Worm (Caenorhabditis elegans) whole organism, young adult: ENCODE measurements around the gene mtx-2.

ENCODE experiments used
- F33H1.4 ChIP-seq: fragments of 200-800 bp; sonication (Bioruptor generic); IDR thresholded peaks from 2 replicates; pipeline ENCODE4 v1.3.6; 2022; ENCODE audit warnings: missing genetic modification reagents, missing genetic modification characterization, missing compliant biosample characterization
- Y53G8AR.9 ChIP-seq: fragments of 200-800 bp; sonication (Bioruptor generic); conservative IDR thresholded peaks from 2 replicates; pipeline ENCODE4 v1.3.6; 2022; ENCODE audit warnings: missing genetic modification reagents, missing genetic modification characterization, missing compliant biosample characterization
- attf-5 ChIP-seq: fragments of 200-800 bp; sonication (Bioruptor generic); optimal IDR thresholded peaks from 2 replicates; lab custom pipeline; 2018; ENCODE audit warnings: mild to moderate bottlenecking, missing genetic modification characterization, missing compliant biosample characterization
- ceh-100 ChIP-seq: fragments of 200-800 bp; sonication (Bioruptor generic); IDR thresholded peaks from 2 replicates; pipeline ENCODE4 v1.3.6; 2022; ENCODE audit warnings: missing genetic modification reagents, missing genetic modification characterization, missing compliant biosample characterization
- efl-1 ChIP-seq: fragments of 150-350 bp; optimal IDR thresholded peaks from 2 replicates; lab custom pipeline; 2014; ENCODE audit warnings: missing biosample characterization, missing genetic modification reagents, missing genetic modification characterization
- him-1 ChIP-seq: sonication (generic microtip); optimal IDR thresholded peaks from 2 replicates; lab custom pipeline; 2016; ENCODE audit warnings: missing genotype, missing genetic modification reagents, missing genetic modification characterization, missing compliant biosample characterization
- hmg-20 ChIP-seq: fragments of 200-800 bp; sonication (Bioruptor generic); IDR thresholded peaks from 2 replicates; pipeline ENCODE4 v1.3.6; 2022; ENCODE audit warnings: missing genetic modification reagents, missing genetic modification characterization, missing compliant biosample characterization
- mxl-1 ChIP-seq: sonication (generic microtip); optimal IDR thresholded peaks from 2 replicates; lab custom pipeline; 2016; ENCODE audit warnings: missing genetic modification characterization, missing compliant biosample characterization
- nhr-90 ChIP-seq: sonication (generic microtip); optimal IDR thresholded peaks from 2 replicates; lab custom pipeline; 2016; ENCODE audit warnings: missing genotype, mild to moderate bottlenecking, missing genetic modification characterization, missing compliant biosample characterization
- snpc-1.1 ChIP-seq: sonication (generic microtip); optimal IDR thresholded peaks from 2 replicates; lab custom pipeline; 2017; ENCODE audit warnings: missing genetic modification characterization, mild to moderate bottlenecking, missing compliant biosample characterization, antibody characterized with exemption, moderate library complexity, missing genotype, missing genetic modification reagents; ENCODE audit not compliant: insufficient read depth
- unc-62 ChIP-seq: fragments of 150-350 bp; optimal IDR thresholded peaks from 2 replicates; lab custom pipeline; 2014; ENCODE audit warnings: missing biosample characterization, missing genetic modification reagents, missing genetic modification characterization

DNA sequence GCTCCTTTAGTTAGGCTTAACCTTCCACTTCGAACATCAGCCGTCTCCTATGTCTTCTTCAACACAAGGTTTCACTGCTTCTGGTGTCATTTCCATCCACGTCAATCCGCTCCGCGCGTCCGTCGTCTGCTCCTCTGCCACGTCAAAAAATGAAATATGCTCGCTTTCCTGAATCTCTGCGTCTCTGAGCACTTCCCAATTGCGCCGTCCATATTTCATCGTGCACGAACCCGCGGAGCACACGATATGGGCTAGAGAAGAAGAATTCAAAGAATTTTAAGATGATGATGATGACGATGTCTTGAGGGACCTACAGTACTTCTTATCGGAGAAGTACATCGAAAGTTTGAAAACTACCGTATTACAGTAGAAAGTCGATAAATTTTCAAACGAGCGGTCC, 29.6 kb upstream of the mtx-2 start:
- no peak for TF ChIP-seq Y53G8AR.9 (GFP tag; lab: Robert Waterston, UW)
- TF ChIP-seq snpc-1.1 (tag; lab: Kevin White, UChicago), result no peak
- no peak for TF ChIP-seq ceh-100 (GFP tag; lab: Robert Waterston, UW)
- no peak for TF ChIP-seq F33H1.4
- no peak for TF ChIP-seq hmg-20 (GFP tag; lab: Robert Waterston, UW)
- no peak for TF ChIP-seq attf-5
- TF ChIP-seq unc-62, result no peak
- no peak for TF ChIP-seq mxl-1
- no peak for TF ChIP-seq efl-1 (GFP tag; lab: Kevin White, UChicago)
- no peak for TF ChIP-seq nhr-90 (tag; lab: Kevin White, UChicago)
- TF ChIP-seq him-1 (tag; lab: Kevin White, UChicago), result no peak
